Worm (Caenorhabditis elegans) whole organism, L4 larva: Measurements from ENCODE around the gene F01E11.3.

Source experiments
- F44E2.7 ChIP-seq: fragments of 200-800 bp; sonication (Bioruptor generic); IDR thresholded peaks from 2 replicates; pipeline ENCODE4 v2.1.2; 2022; ENCODE audit warnings: missing genetic modification characterization, missing compliant biosample characterization
- R02D3.7 ChIP-seq: fragments of 150-350 bp; sonication (generic microtip); optimal IDR thresholded peaks from 3 replicates; lab custom pipeline; 2014; ENCODE audit warnings: missing biosample characterization, missing genetic modification characterization
- T20F7.1 ChIP-seq: fragments of 200-800 bp; sonication (Bioruptor generic); optimal IDR thresholded peaks from 2 replicates; lab custom pipeline; 2018; ENCODE audit warnings: mild to moderate bottlenecking, missing genetic modification characterization, missing compliant biosample characterization
- T26A8.4 ChIP-seq: fragments of 200-800 bp; sonication (Bioruptor generic); IDR thresholded peaks from 2 replicates; pipeline ENCODE4 v1.3.6; 2022; ENCODE audit warnings: missing genetic modification characterization, missing compliant biosample characterization
- Y5F2A.4 ChIP-seq: fragments of 200-800 bp; sonication (Bioruptor generic); optimal IDR thresholded peaks from 2 replicates; lab custom pipeline; 2018; ENCODE audit warnings: mild to moderate bottlenecking, missing genetic modification characterization, missing compliant biosample characterization
- ZK546.5 ChIP-seq, 2 experiments: sonication (generic microtip); optimal IDR thresholded peaks; 2 replicates each; lab custom pipeline; 2017; ENCODE audit warnings: missing biosample characterization in 2 of 2, missing genetic modification characterization in 2 of 2
- aha-1 ChIP-seq: fragments of 150-350 bp; peaks from one replicate; lab custom pipeline; 2014; ENCODE audit warnings: missing biosample characterization, missing genetic modification characterization
- ceh-20 ChIP-seq: fragments of 200-800 bp; sonication (Bioruptor generic); IDR thresholded peaks from 2 replicates; pipeline ENCODE4 v1.3.6; 2022; ENCODE audit warnings: missing genetic modification reagents, missing genetic modification characterization, missing compliant biosample characterization
- ceh-28 ChIP-seq: fragments of 150-350 bp; optimal IDR thresholded peaks from 2 replicates; lab custom pipeline; 2014; ENCODE audit warnings: missing biosample characterization, missing genetic modification reagents, missing genetic modification characterization
- ceh-44 ChIP-seq: fragments of 200-800 bp; sonication (Bioruptor generic); IDR thresholded peaks from 2 replicates; pipeline ENCODE4 v1.3.6; 2022; ENCODE audit warnings: missing genetic modification reagents, missing genetic modification characterization, missing compliant biosample characterization
- ceh-82 ChIP-seq: sonication (generic microtip); optimal IDR thresholded peaks from 2 replicates; lab custom pipeline; 2017; ENCODE audit warnings: missing biosample characterization, missing genetic modification characterization
- cey-2 ChIP-seq: sonication (generic microtip); optimal IDR thresholded peaks from 3 replicates; lab custom pipeline; 2017; ENCODE audit warnings: missing genetic modification characterization, mild to moderate bottlenecking, missing compliant biosample characterization, antibody characterized with exemption, borderline replicate concordance; ENCODE audit not compliant: insufficient read depth
- ctbp-1 ChIP-seq: fragments of 200-800 bp; sonication (Bioruptor generic); IDR thresholded peaks from 2 replicates; pipeline ENCODE4 v1.3.6; 2022; ENCODE audit warnings: missing genetic modification reagents, missing genetic modification characterization, missing compliant biosample characterization
- dmd-6 ChIP-seq: fragments of 200-800 bp; sonication (Bioruptor generic); IDR thresholded peaks from 2 replicates; pipeline ENCODE4 v1.3.6; 2022; ENCODE audit warnings: missing genetic modification reagents, missing genetic modification characterization, missing compliant biosample characterization
- dmd-9 ChIP-seq: fragments of 200-800 bp; sonication (Bioruptor generic); IDR thresholded peaks from 2 replicates; pipeline ENCODE4 v1.3.6; 2022; ENCODE audit warnings: missing genetic modification reagents, missing genetic modification characterization, missing compliant biosample characterization
- dpl-1 ChIP-seq: fragments of 150-350 bp; optimal IDR thresholded peaks from 2 replicates; lab custom pipeline; 2014; ENCODE audit warnings: missing biosample characterization, missing genetic modification reagents, missing genetic modification characterization
- lin-13 ChIP-seq: fragments of 150-350 bp; optimal IDR thresholded peaks from 2 replicates; lab custom pipeline; 2014; ENCODE audit warnings: missing biosample characterization, missing genetic modification reagents, missing genetic modification characterization
- lin-15B ChIP-seq: fragments of 150-350 bp; sonication (generic microtip); optimal IDR thresholded peaks from 3 replicates; lab custom pipeline; 2014; ENCODE audit warnings: missing biosample characterization, missing genetic modification characterization
- lin-29 ChIP-seq: fragments of 200-800 bp; sonication (Bioruptor generic); IDR thresholded peaks from 2 replicates; pipeline ENCODE4 v1.3.6; 2022; ENCODE audit warnings: missing genetic modification reagents, missing genetic modification characterization, missing compliant biosample characterization
- mdt-29 ChIP-seq: fragments of 200-800 bp; sonication (Bioruptor generic); IDR thresholded peaks from 2 replicates; pipeline ENCODE4 v1.3.6; 2022; ENCODE audit warnings: missing genetic modification reagents, missing genetic modification characterization, missing compliant biosample characterization
- mes-2 ChIP-seq: sonication (generic microtip); optimal IDR thresholded peaks from 2 replicates; lab custom pipeline; 2016; ENCODE audit warnings: missing genotype, mild to moderate bottlenecking, missing genetic modification characterization, missing compliant biosample characterization; ENCODE audit not compliant: poor library complexity, severe bottlenecking
- nhr-102 ChIP-seq: sonication (generic microtip); optimal IDR thresholded peaks from 2 replicates; lab custom pipeline; 2016; ENCODE audit warnings: mild to moderate bottlenecking, missing genetic modification characterization, moderate library complexity, missing compliant biosample characterization
- nhr-41 ChIP-seq: fragments of 200-800 bp; sonication (Bioruptor generic); IDR thresholded peaks from 2 replicates; pipeline ENCODE4 v1.3.6; 2022; ENCODE audit warnings: missing genetic modification reagents, missing genetic modification characterization, missing compliant biosample characterization
- nhr-77 ChIP-seq: fragments of 150-350 bp; optimal IDR thresholded peaks from 2 replicates; lab custom pipeline; 2014; ENCODE audit warnings: missing biosample characterization, missing genetic modification characterization
- sdz-12 ChIP-seq: fragments of 200-800 bp; sonication (Bioruptor generic); optimal IDR thresholded peaks from 2 replicates; lab custom pipeline; 2018; ENCODE audit warnings: mild to moderate bottlenecking, missing genetic modification characterization, missing compliant biosample characterization
- spr-3 ChIP-seq: fragments of 200-800 bp; sonication (Bioruptor generic); optimal IDR thresholded peaks from 2 replicates; lab custom pipeline; 2018; ENCODE audit warnings: mild to moderate bottlenecking, missing genetic modification characterization, missing compliant biosample characterization
- unc-130 ChIP-seq: sonication (generic microtip); optimal IDR thresholded peaks from 2 replicates; lab custom pipeline; 2016; ENCODE audit warnings: missing genetic modification reagents, missing genetic modification characterization, missing compliant biosample characterization
- unc-39 ChIP-seq: sonication (generic microtip); optimal IDR thresholded peaks from 2 replicates; lab custom pipeline; 2017; ENCODE audit warnings: missing biosample characterization, missing genetic modification characterization
- unc-62 ChIP-seq, 3 experiments: fragments of 150-350 bp in 1 of 3; sonication (generic microtip); optimal IDR thresholded peaks in 2 of 3; peaks in 1 of 3; 1 replicate in 1 of 3; 2 replicates in 2 of 3; lab custom pipeline; 2014 to 2017; ENCODE audit warnings: missing biosample characterization in 3 of 3, missing genetic modification characterization in 3 of 3, missing genetic modification reagents in 3 of 3, missing genotype in 1 of 3
- vab-7 ChIP-seq: fragments of 200-800 bp; sonication (Bioruptor generic); IDR thresholded peaks from 2 replicates; pipeline ENCODE4 v1.3.6; 2022; ENCODE audit warnings: missing genetic modification reagents, missing genetic modification characterization, missing compliant biosample characterization
- zfp-3 ChIP-seq: fragments of 200-800 bp; sonication (Bioruptor generic); conservative IDR thresholded peaks from 2 replicates; pipeline ENCODE4 v1.3.6; 2022; ENCODE audit warnings: missing genetic modification reagents, missing genetic modification characterization, missing compliant biosample characterization

The F01E11.3 gene

ce11 chrX:6989342-6989741 is 22.2 kb downstream of the F01E11.3 start, which contains the start of gene F01E11.18:
TSS of gene F01E11.18 (plus strand) at chrX:6989642.
- TF ChIP-seq T26A8.4 (GFP tag; lab: Robert Waterston, UW) (no peak), nhr-77 (tag; lab: Kevin White, UChicago) (no peak), ceh-28 (tag; lab: Kevin White, UChicago) (no peak), ceh-44 (GFP tag; lab: Robert Waterston, UW) (no peak)

ce11 chrX:6991427-6991826 is 24.3 kb downstream of the F01E11.3 start, which contains the start of gene ugt-57:
TSS of gene ugt-57 (plus strand) at chrX:6991727.
- no peak for TF ChIP-seq cey-2 (tag; lab: Kevin White, UChicago)
- no peak for TF ChIP-seq mdt-29 (GFP tag; lab: Robert Waterston, UW)
- no peak for TF ChIP-seq ceh-82 (tag; lab: Kevin White, UChicago)
- no peak for TF ChIP-seq ctbp-1
- TF ChIP-seq dmd-6 (GFP tag; lab: Robert Waterston, UW), result no peak
- no peak for TF ChIP-seq F44E2.7
- TF ChIP-seq mes-2 (tag; lab: Kevin White, UChicago), result no peak
- no peak for TF ChIP-seq lin-13 (GFP tag; lab: Kevin White, UChicago)
- no peak for TF ChIP-seq nhr-102
- no peak for TF ChIP-seq dpl-1 (GFP tag; lab: Kevin White, UChicago)
- no peak for TF ChIP-seq T20F7.1 (GFP tag; lab: Kevin White, UChicago)

ce11 chrX:6996448-6996847 is 29.3 kb downstream of the F01E11.3 start, which contains the start of the genes F01E11.20 and tsp-16:
TSS of gene F01E11.20 (minus strand) at chrX:6996548.
TSS of gene tsp-16 (minus strand) at chrX:6996620.
- TF ChIP-seq nhr-41 (GFP tag; lab: Robert Waterston, UW), result no peak
- no peak for TF ChIP-seq sdz-12 (GFP tag; lab: Kevin White, UChicago)
- TF ChIP-seq ceh-20 (GFP tag; lab: Robert Waterston, UW), result no peak
- no peak for TF ChIP-seq Y5F2A.4 (GFP tag; lab: Kevin White, UChicago)
- no peak for TF ChIP-seq vab-7
- TF ChIP-seq unc-130 (GFP tag; lab: Kevin White, UChicago), result no peak
- no peak for TF ChIP-seq zfp-3 (GFP tag; lab: Robert Waterston, UW)
- no peak for TF ChIP-seq lin-15B (tag; lab: Kevin White, UChicago)
- no peak for TF ChIP-seq unc-39 (tag; lab: Kevin White, UChicago)
- no peak for TF ChIP-seq ZK546.5 (tag; optimal IDR thresholded peaks at IDR 0.05; lab: Kevin White, UChicago)
- TF ChIP-seq, all 104 proteins: peak for 0

ce11 chrX:7001933-7002332 is 34.8 kb downstream of the F01E11.3 start:
- TF ChIP-seq unc-62 (GFP tag; optimal IDR thresholded peaks at IDR 0.05 in 1 of 2; lab: Kevin White, UChicago) (peak in 1 of 2 experiments; percentile 77), unc-62 (tag; optimal IDR thresholded peaks at IDR 0.05; lab: Kevin White, UChicago) (no peak), unc-39 (tag; lab: Kevin White, UChicago) (no peak)

- TF ChIP-seq lin-15B (tag; lab: Kevin White, UChicago) (no peak), lin-29 (GFP tag; lab: Robert Waterston, UW) (no peak), ceh-20 (GFP tag; lab: Robert Waterston, UW) (no peak), vab-7 (no peak), ZK546.5 (tag; optimal IDR thresholded peaks at IDR 0.05; lab: Kevin White, UChicago) (no peak)
- TF ChIP-seq, all 104 proteins: peak for 0
These were observed 38.3 kb downstream of the F01E11.3 start, which contains the start of gene tyra-2 for ce11 chrX:7005475-7005874. TSS of gene tyra-2 (minus strand) at chrX:7005575.

- TF ChIP-seq spr-3 (GFP tag; lab: Kevin White, UChicago), result no peak
- peak; percentile 25 for TF ChIP-seq aha-1 (tag; lab: Kevin White, UChicago)
- TF ChIP-seq R02D3.7 (tag; lab: Kevin White, UChicago), result no peak
- no peak for TF ChIP-seq dmd-9
- TF ChIP-seq dmd-6 (GFP tag; lab: Robert Waterston, UW), result no peak
These were observed 38.8 kb downstream of the F01E11.3 start for ce11 chrX:7005919-7006318.
